Worm (Caenorhabditis elegans): ENCODE data around the gene T28B11.1.

Gene T28B11.1

DNA sequence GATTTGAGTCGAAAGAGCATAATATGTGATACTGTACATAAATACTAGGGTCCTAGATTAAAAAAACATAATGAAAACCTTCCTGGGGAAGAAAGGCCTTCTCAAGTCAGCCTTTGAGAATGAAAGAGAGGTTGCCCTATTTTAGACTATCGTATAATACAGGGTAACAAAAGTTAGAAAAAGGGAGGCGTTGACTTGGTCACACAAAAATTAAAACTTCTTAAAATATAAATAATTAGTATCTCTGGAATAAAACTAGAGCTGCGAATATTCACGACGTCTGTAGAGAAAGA, 19.7 kb downstream of the T28B11.1 start:
- TF ChIP-seq pes-1 (GFP tag; IDR thresholded peaks at IDR 0.05) (0 out of 2 replicates have a peak, but pooled peaks have one; percentile 23), aly-1 (tag; optimal IDR thresholded peaks at IDR 0.05) (no peak)

- no peak for TF ChIP-seq hmbx-1 (tag; optimal IDR thresholded peaks at IDR 0.05)
- peak; percentile 53 for TF ChIP-seq ama-1 (optimal IDR thresholded peaks at IDR 0.05)
Measured at ce11 chrV:10711829-10712607, 20.2 kb downstream of the T28B11.1 start.

- no peak for TF ChIP-seq aly-1 (tag; optimal IDR thresholded peaks at IDR 0.05)
- no peak for TF ChIP-seq sea-1 (GFP tag; conservative IDR thresholded peaks at IDR 0.05)
- no peak for TF ChIP-seq ama-1 (optimal IDR thresholded peaks at IDR 0.05)
- no peak for TF ChIP-seq pes-1 (GFP tag; IDR thresholded peaks at IDR 0.05)
- no peak for TF ChIP-seq ceh-13 (GFP tag; optimal IDR thresholded peaks at IDR 0.05)
- no peak for TF ChIP-seq F13C5.2 (tag; optimal IDR thresholded peaks at IDR 0.05)
- TF ChIP-seq tra-4 (tag; optimal IDR thresholded peaks at IDR 0.05) = no peak
- TF ChIP-seq scrt-1 (GFP tag; IDR thresholded peaks at IDR 0.05) = no peak
- TF ChIP-seq tbx-37 (GFP tag; conservative IDR thresholded peaks at IDR 0.05) = no peak
- no peak for TF ChIP-seq ceh-36 (tag; optimal IDR thresholded peaks at IDR 0.05)
- no peak for TF ChIP-seq ets-7 (tag; optimal IDR thresholded peaks at IDR 0.05)
- no peak for TF ChIP-seq tbx-11 (GFP tag; IDR thresholded peaks at IDR 0.05)
- TF ChIP-seq hmbx-1 (tag; optimal IDR thresholded peaks at IDR 0.05) = no peak
- no peak for TF ChIP-seq B0310.2 (tag; optimal IDR thresholded peaks at IDR 0.05)
- TF ChIP-seq hnd-1 (tag; optimal IDR thresholded peaks at IDR 0.05) = no peak
- TF ChIP-seq flt-1 (GFP tag; IDR thresholded peaks at IDR 0.05) = no peak
- no peak for TF ChIP-seq hmg-4 (GFP tag; optimal IDR thresholded peaks at IDR 0.05)
Measured at ce11 chrV:10711004-10711403, 21.2 kb downstream of the T28B11.1 start.

DNA sequence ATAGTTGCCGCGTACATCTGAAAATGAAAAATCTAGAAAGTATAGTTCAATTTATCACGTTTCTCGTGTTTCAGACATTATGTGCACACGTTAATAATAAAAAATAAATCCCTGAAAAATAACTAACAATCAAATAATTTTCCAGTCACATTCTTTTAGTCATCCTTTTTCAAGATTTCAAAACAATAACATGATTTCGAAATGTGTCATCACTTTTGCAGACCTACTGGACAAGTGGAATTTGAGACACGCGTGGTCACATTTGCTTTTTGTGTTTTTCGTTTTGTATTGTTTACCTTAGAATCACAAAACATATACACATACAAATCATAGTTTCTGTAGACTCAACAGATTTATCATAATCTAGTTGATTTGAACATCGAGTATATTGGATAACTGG, 22.8 kb downstream of the T28B11.1 start:
- no peak for TF ChIP-seq flt-1 (GFP tag; IDR thresholded peaks at IDR 0.05)
- no peak for TF ChIP-seq ceh-13 (GFP tag; optimal IDR thresholded peaks at IDR 0.05)
- no peak for TF ChIP-seq tra-4 (tag; optimal IDR thresholded peaks at IDR 0.05)
- no peak for TF ChIP-seq hnd-1 (tag; optimal IDR thresholded peaks at IDR 0.05)
- no peak for TF ChIP-seq tbx-37 (GFP tag; conservative IDR thresholded peaks at IDR 0.05)
- TF ChIP-seq aly-1 (tag; optimal IDR thresholded peaks at IDR 0.05) = no peak
- no peak for TF ChIP-seq hmbx-1 (tag; optimal IDR thresholded peaks at IDR 0.05)
- TF ChIP-seq scrt-1 (GFP tag; IDR thresholded peaks at IDR 0.05) = no peak
- TF ChIP-seq ets-7 (tag; optimal IDR thresholded peaks at IDR 0.05) = no peak
- no peak for TF ChIP-seq sea-1 (GFP tag; conservative IDR thresholded peaks at IDR 0.05)
- TF ChIP-seq F13C5.2 (tag; optimal IDR thresholded peaks at IDR 0.05) = no peak
- no peak for TF ChIP-seq tbx-11 (GFP tag; IDR thresholded peaks at IDR 0.05)
- TF ChIP-seq B0310.2 (tag; optimal IDR thresholded peaks at IDR 0.05) = no peak

DNA sequence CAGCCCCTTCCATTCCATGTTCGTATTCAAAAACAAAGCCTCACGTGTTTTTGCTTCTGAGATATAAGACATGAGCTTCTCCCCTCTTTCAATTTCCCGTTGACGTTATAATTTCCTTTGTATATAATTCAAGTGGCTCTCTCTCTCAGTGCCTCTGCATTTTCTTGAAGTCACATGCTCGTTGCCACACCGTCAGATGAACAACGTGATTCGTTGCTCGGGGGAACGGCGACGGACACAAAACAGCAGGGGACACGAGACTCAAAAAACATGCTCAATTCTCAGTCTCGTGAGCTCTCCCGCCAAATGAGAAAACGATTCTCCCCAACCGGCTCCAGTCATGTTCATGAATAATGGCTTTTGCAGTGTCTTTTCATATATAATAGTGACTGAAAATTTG, 23.9 kb downstream of the T28B11.1 start:
- TF ChIP-seq hmbx-1 (tag; optimal IDR thresholded peaks at IDR 0.05) (no peak), ama-1 (optimal IDR thresholded peaks at IDR 0.05) (no peak), tbx-37 (GFP tag; conservative IDR thresholded peaks at IDR 0.05) (no peak), hmg-4 (GFP tag; optimal IDR thresholded peaks at IDR 0.05) (no peak), B0310.2 (tag; optimal IDR thresholded peaks at IDR 0.05) (no peak), tra-4 (tag; optimal IDR thresholded peaks at IDR 0.05) (no peak), ets-7 (tag; optimal IDR thresholded peaks at IDR 0.05) (no peak), scrt-1 (GFP tag; IDR thresholded peaks at IDR 0.05) (no peak), tbx-11 (GFP tag; IDR thresholded peaks at IDR 0.05) (no peak), aly-1 (tag; optimal IDR thresholded peaks at IDR 0.05) (no peak), pes-1 (GFP tag; IDR thresholded peaks at IDR 0.05) (no peak), hnd-1 (tag; optimal IDR thresholded peaks at IDR 0.05) (no peak), F13C5.2 (tag; optimal IDR thresholded peaks at IDR 0.05) (no peak), ceh-36 (tag; optimal IDR thresholded peaks at IDR 0.05) (no peak), ceh-13 (GFP tag; optimal IDR thresholded peaks at IDR 0.05) (no peak), sea-1 (GFP tag; conservative IDR thresholded peaks at IDR 0.05) (no peak)

DNA sequence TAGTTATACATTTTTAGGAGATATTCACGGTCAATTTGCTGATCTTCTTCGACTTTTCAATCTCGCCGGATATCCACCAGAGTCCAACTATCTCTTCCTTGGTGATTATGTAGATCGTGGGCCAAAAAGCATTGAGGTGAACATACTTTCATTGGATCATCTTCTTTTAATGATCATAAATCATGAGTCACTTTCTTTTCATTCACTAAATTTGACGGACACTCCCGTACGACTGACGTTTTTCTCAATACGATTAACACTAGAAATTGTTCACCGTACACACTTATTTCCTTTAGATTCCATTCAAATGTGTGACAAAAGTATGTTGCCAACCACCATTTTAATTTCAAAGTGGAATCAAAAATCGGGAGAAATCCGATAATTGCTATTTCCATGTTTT, 29.3 kb downstream of the T28B11.1 start:
- TF ChIP-seq ets-7 (tag; optimal IDR thresholded peaks at IDR 0.05) (no peak), tbx-11 (GFP tag; IDR thresholded peaks at IDR 0.05) (no peak), tra-4 (tag; optimal IDR thresholded peaks at IDR 0.05) (no peak), aly-1 (tag; optimal IDR thresholded peaks at IDR 0.05) (no peak), pes-1 (GFP tag; IDR thresholded peaks at IDR 0.05) (no peak)

DNA sequence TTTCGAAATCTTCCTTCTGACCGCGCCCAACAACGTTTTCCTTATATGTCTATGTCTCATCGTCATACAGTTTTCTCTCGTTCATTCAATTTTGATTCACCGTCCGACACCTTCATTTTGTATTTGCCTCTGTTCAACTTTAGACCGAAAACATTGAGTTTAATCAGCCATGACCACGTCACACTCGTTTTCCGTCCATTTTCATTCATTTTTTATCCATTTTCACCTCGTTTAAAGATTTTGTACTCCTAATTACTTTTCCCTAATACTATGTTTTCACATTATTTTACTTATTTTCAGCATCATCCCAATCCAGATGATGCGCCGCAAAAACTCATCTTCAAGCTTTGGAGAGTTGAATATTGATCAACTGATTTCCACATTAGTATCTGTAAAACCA, 30.0 kb downstream of the T28B11.1 start, which contains the start of gene pph-1:
Gene pph-1 (plus strand): TSS at position 301 of the 400 bp plus-strand sequence.
- TF ChIP-seq tra-4 (tag; optimal IDR thresholded peaks at IDR 0.05) (no peak), aly-1 (tag; optimal IDR thresholded peaks at IDR 0.05) (no peak), sea-1 (GFP tag; conservative IDR thresholded peaks at IDR 0.05) (no peak), ama-1 (optimal IDR thresholded peaks at IDR 0.05) (no peak), B0310.2 (tag; optimal IDR thresholded peaks at IDR 0.05) (no peak), ceh-36 (tag; optimal IDR thresholded peaks at IDR 0.05) (no peak), tbx-11 (GFP tag; IDR thresholded peaks at IDR 0.05) (no peak), flt-1 (GFP tag; IDR thresholded peaks at IDR 0.05) (no peak), ets-7 (tag; optimal IDR thresholded peaks at IDR 0.05) (no peak), tbx-37 (GFP tag; conservative IDR thresholded peaks at IDR 0.05) (no peak), ceh-13 (GFP tag; optimal IDR thresholded peaks at IDR 0.05) (no peak), scrt-1 (GFP tag; IDR thresholded peaks at IDR 0.05) (no peak), hmg-4 (GFP tag; optimal IDR thresholded peaks at IDR 0.05) (no peak), pes-1 (GFP tag; IDR thresholded peaks at IDR 0.05) (no peak), hmbx-1 (tag; optimal IDR thresholded peaks at IDR 0.05) (no peak), F13C5.2 (tag; optimal IDR thresholded peaks at IDR 0.05) (no peak), hnd-1 (tag; optimal IDR thresholded peaks at IDR 0.05) (no peak)

DNA sequence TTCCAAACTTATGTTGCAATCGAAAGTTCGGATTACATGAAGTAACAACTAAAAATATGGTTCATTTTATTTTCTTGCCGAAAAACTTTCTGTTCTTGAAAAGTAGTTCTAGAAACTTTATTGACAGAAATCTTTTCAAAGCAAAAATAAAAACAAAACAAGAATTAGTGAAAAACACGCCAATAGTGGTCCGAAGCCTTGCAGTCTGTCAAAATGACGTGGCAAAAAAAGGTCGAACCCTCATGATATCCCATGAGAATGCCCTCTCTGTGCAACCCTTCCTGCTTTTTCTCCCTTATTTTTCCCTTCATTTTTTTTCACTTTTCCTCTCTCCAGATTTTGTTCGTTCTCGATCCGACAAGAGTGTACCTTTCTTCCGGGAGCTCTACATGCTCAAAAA, 33.1 kb downstream of the T28B11.1 start:
- TF ChIP-seq ama-1 (optimal IDR thresholded peaks at IDR 0.05) (no peak), F13C5.2 (tag; optimal IDR thresholded peaks at IDR 0.05) (no peak), hmbx-1 (tag; optimal IDR thresholded peaks at IDR 0.05) (no peak), sea-1 (GFP tag; conservative IDR thresholded peaks at IDR 0.05) (no peak)
